Worm (Caenorhabditis elegans) whole organism, L1 larva: ENCODE results near the gene Y38E10A.1.

Experiments used
- C16A3.4 ChIP-seq: fragments of 150-350 bp; optimal IDR thresholded peaks from 2 replicates; lab custom pipeline; 2014; ENCODE audit warnings: missing biosample characterization, missing genetic modification characterization
- C34B4.2 ChIP-seq: sonication (generic microtip); optimal IDR thresholded peaks from 2 replicates; lab custom pipeline; 2017; ENCODE audit warnings: mild to moderate bottlenecking, missing genetic modification characterization, missing compliant biosample characterization
- ceh-63 ChIP-seq: fragments of 200-800 bp; sonication (Bioruptor generic); optimal IDR thresholded peaks from 2 replicates; lab custom pipeline; 2018; ENCODE audit warnings: mild to moderate bottlenecking, missing genetic modification characterization, missing compliant biosample characterization
- ceh-90 ChIP-seq: sonication (generic microtip); optimal IDR thresholded peaks from 2 replicates; lab custom pipeline; 2016; ENCODE audit warnings: missing genetic modification characterization, missing compliant biosample characterization
- ces-1 ChIP-seq: fragments of 150-350 bp; optimal IDR thresholded peaks from 2 replicates; lab custom pipeline; 2014; ENCODE audit warnings: missing biosample characterization, missing genetic modification reagents, missing genetic modification characterization
- dsc-1 ChIP-seq: sonication (generic microtip); optimal IDR thresholded peaks from 2 replicates; lab custom pipeline; 2016; ENCODE audit warnings: mild to moderate bottlenecking, missing genetic modification characterization, missing compliant biosample characterization
- egl-13 ChIP-seq: sonication (generic microtip); optimal IDR thresholded peaks from 2 replicates; lab custom pipeline; 2016; ENCODE audit warnings: missing genotype, missing genetic modification reagents, missing genetic modification characterization, missing compliant biosample characterization
- egl-27 ChIP-seq, 2 experiments: fragments of 150-350 bp in 1 of 2; sonication (generic microtip); optimal IDR thresholded peaks; 3 replicates each; lab custom pipeline; 2017 to 2018; ENCODE audit warnings: missing biosample characterization in 2 of 2, missing genetic modification characterization in 2 of 2, missing genetic modification reagents in 2 of 2
- elt-2 ChIP-seq: sonication (generic microtip); optimal IDR thresholded peaks from 2 replicates; lab custom pipeline; 2016; ENCODE audit warnings: missing genetic modification characterization, mild to moderate bottlenecking, inconsistent platforms, missing compliant biosample characterization, missing genetic modification reagents
- fkh-10 ChIP-seq: sonication (generic microtip); optimal IDR thresholded peaks from 2 replicates; lab custom pipeline; 2017; ENCODE audit warnings: missing biosample characterization, missing genetic modification reagents, missing genetic modification characterization
- grh-1 ChIP-seq: fragments of 200-800 bp; sonication (Bioruptor generic); IDR thresholded peaks from 2 replicates; pipeline ENCODE4 v1.3.6; 2022; ENCODE audit warnings: missing genetic modification reagents, missing genetic modification characterization, missing compliant biosample characterization
- hlh-17 ChIP-seq: fragments of 200-800 bp; sonication (Bioruptor generic); optimal IDR thresholded peaks from 2 replicates; lab custom pipeline; 2018; ENCODE audit warnings: missing genetic modification characterization, mild to moderate bottlenecking, missing compliant biosample characterization, moderate library complexity, borderline replicate concordance
- hlh-4 ChIP-seq: sonication (generic microtip); optimal IDR thresholded peaks from 2 replicates; lab custom pipeline; 2016; ENCODE audit warnings: mild to moderate bottlenecking, missing genetic modification characterization, missing compliant biosample characterization
- lin-14 ChIP-seq: fragments of 200-800 bp; sonication (Bioruptor generic); optimal IDR thresholded peaks from 2 replicates; lab custom pipeline; 2018; ENCODE audit warnings: mild to moderate bottlenecking, missing genetic modification characterization, moderate library complexity, missing compliant biosample characterization
- lin-35 ChIP-seq, 2 experiments: fragments of 150-350 bp; optimal IDR thresholded peaks; 2 replicates each; lab custom pipeline; 2014; ENCODE audit warnings: missing biosample characterization in 2 of 2, missing genetic modification characterization in 2 of 2, missing genetic modification reagents in 2 of 2
- lin-39 ChIP-seq: fragments of 150-350 bp; optimal IDR thresholded peaks from 2 replicates; lab custom pipeline; 2014; ENCODE audit warnings: missing biosample characterization, missing genetic modification reagents, missing genetic modification characterization
- lsy-2 ChIP-seq, 2 experiments: fragments of 150-350 bp; optimal IDR thresholded peaks; 2 replicates each; lab custom pipeline; 2014; ENCODE audit warnings: missing biosample characterization in 2 of 2, missing genetic modification characterization in 2 of 2
- mab-9 ChIP-seq: fragments of 200-800 bp; sonication (Bioruptor generic); IDR thresholded peaks from 2 replicates; pipeline ENCODE4 v1.3.6; 2022; ENCODE audit warnings: missing genetic modification reagents, missing genetic modification characterization, missing compliant biosample characterization
- mef-2 ChIP-seq: fragments of 150-350 bp; optimal IDR thresholded peaks from 2 replicates; lab custom pipeline; 2014; ENCODE audit warnings: missing biosample characterization, missing genetic modification characterization
- mep-1 ChIP-seq: fragments of 150-350 bp; optimal IDR thresholded peaks from 2 replicates; lab custom pipeline; 2014; ENCODE audit warnings: missing biosample characterization, missing genetic modification characterization
- nhr-11 ChIP-seq: fragments of 150-350 bp; optimal IDR thresholded peaks from 2 replicates; lab custom pipeline; 2014; ENCODE audit warnings: missing biosample characterization, missing genetic modification characterization
- nhr-12 ChIP-seq: sonication (generic microtip); optimal IDR thresholded peaks from 2 replicates; lab custom pipeline; 2017; ENCODE audit warnings: missing biosample characterization, missing genetic modification characterization
- nhr-19 ChIP-seq: fragments of 200-800 bp; sonication (Bioruptor generic); conservative IDR thresholded peaks from 2 replicates; pipeline ENCODE4 v1.3.6; 2022; ENCODE audit warnings: missing genetic modification characterization, missing compliant biosample characterization
- nhr-237 ChIP-seq: fragments of 150-350 bp; optimal IDR thresholded peaks from 2 replicates; lab custom pipeline; 2014; ENCODE audit warnings: missing biosample characterization, missing genetic modification characterization
- nhr-71 ChIP-seq: sonication (generic microtip); optimal IDR thresholded peaks from 2 replicates; lab custom pipeline; 2016; ENCODE audit warnings: mild to moderate bottlenecking, missing genetic modification characterization, moderate library complexity, missing compliant biosample characterization
- nhr-84 ChIP-seq: sonication (generic microtip); optimal IDR thresholded peaks from 2 replicates; lab custom pipeline; 2017; ENCODE audit warnings: missing biosample characterization, missing genetic modification characterization
- snpc-4 ChIP-seq: fragments of 150-350 bp; optimal IDR thresholded peaks from 2 replicates; lab custom pipeline; 2014; ENCODE audit warnings: missing biosample characterization, missing genetic modification characterization
- sox-4 ChIP-seq: sonication (generic microtip); optimal IDR thresholded peaks from 2 replicates; lab custom pipeline; 2016; ENCODE audit warnings: missing genetic modification characterization, missing compliant biosample characterization
- sptf-1 ChIP-seq: fragments of 150-350 bp; optimal IDR thresholded peaks from 2 replicates; lab custom pipeline; 2014; ENCODE audit warnings: missing biosample characterization, missing genetic modification characterization
- tbx-2 ChIP-seq: sonication (generic microtip); optimal IDR thresholded peaks from 2 replicates; lab custom pipeline; 2016; ENCODE audit warnings: missing genetic modification characterization, missing compliant biosample characterization
- tlp-1 ChIP-seq: fragments of 150-350 bp; optimal IDR thresholded peaks from 2 replicates; lab custom pipeline; 2014; ENCODE audit warnings: missing biosample characterization, missing genetic modification characterization
- unc-130 ChIP-seq: fragments of 150-350 bp; optimal IDR thresholded peaks from 2 replicates; lab custom pipeline; 2017; ENCODE audit warnings: missing biosample characterization, missing genetic modification characterization, inconsistent platforms
- unc-62 ChIP-seq: fragments of 150-350 bp; optimal IDR thresholded peaks from 2 replicates; lab custom pipeline; 2014; ENCODE audit warnings: missing biosample characterization, missing genetic modification reagents, missing genetic modification characterization
- unc-86 ChIP-seq: sonication (generic microtip); optimal IDR thresholded peaks from 2 replicates; lab custom pipeline; 2016; ENCODE audit warnings: missing genetic modification characterization, missing compliant biosample characterization

The Y38E10A.1 gene

ce11 chrII:12612218-12612617 lies 41.8 kb upstream of the Y38E10A.1 start, which contains the start of gene nspe-4:
nspe-4 (plus strand) TSS chrII:12612518.
- no peak for TF ChIP-seq nhr-11 (tag; lab: Kevin White, UChicago)
- no peak for TF ChIP-seq grh-1 (GFP tag; lab: Robert Waterston, UW)
- no peak for TF ChIP-seq unc-62
- no peak for TF ChIP-seq nhr-19 (GFP tag; lab: Robert Waterston, UW)
- no peak for TF ChIP-seq C34B4.2 (tag; lab: Kevin White, UChicago)
- no peak for TF ChIP-seq nhr-12 (tag; lab: Kevin White, UChicago)
- no peak for TF ChIP-seq lin-35 (GFP tag; optimal IDR thresholded peaks at IDR 0.05; lab: Kevin White, UChicago)
- TF ChIP-seq sox-4 (tag; lab: Kevin White, UChicago), result no peak
- TF ChIP-seq sptf-1 (tag; lab: Kevin White, UChicago), result no peak
- TF ChIP-seq elt-2 (tag; lab: Kevin White, UChicago), result no peak
- TF ChIP-seq unc-86, result no peak
- no peak for TF ChIP-seq lsy-2 (tag; optimal IDR thresholded peaks at IDR 0.05; lab: Kevin White, UChicago)
- no peak for TF ChIP-seq egl-13 (tag; lab: Kevin White, UChicago)
- no peak for TF ChIP-seq nhr-84 (tag; lab: Kevin White, UChicago)
- no peak for TF ChIP-seq egl-27 (tag; optimal IDR thresholded peaks at IDR 0.05; lab: Kevin White, UChicago)

- no peak for TF ChIP-seq ceh-63 (GFP tag; lab: Kevin White, UChicago)
- TF ChIP-seq lin-39, result no peak
- no peak for TF ChIP-seq lin-14 (GFP tag; lab: Kevin White, UChicago)
- TF ChIP-seq nhr-84 (tag; lab: Kevin White, UChicago), result no peak
- no peak for TF ChIP-seq snpc-4 (tag; lab: Kevin White, UChicago)
- TF ChIP-seq unc-62, result no peak
- TF ChIP-seq ces-1, result no peak
- no peak for TF ChIP-seq tbx-2
- TF ChIP-seq C16A3.4 (tag; lab: Kevin White, UChicago), result no peak
- no peak for TF ChIP-seq ceh-90 (tag; lab: Kevin White, UChicago)
- TF ChIP-seq hlh-17 (GFP tag; lab: Kevin White, UChicago), result no peak
Measured at ce11 chrII:12608653-12609052, 38.2 kb upstream of the Y38E10A.1 start, which contains the start of gene Y38E10A.9. Y38E10A.9 (plus strand) TSS chrII:12608953.

ce11 chrII:12606900-12607299 lies 36.5 kb upstream of the Y38E10A.1 start, which contains the start of gene Y38E10A.8:
Y38E10A.8 (plus strand) TSS chrII:12607200.
- TF ChIP-seq dsc-1 (tag; lab: Kevin White, UChicago) (peak; percentile 19), ceh-63 (GFP tag; lab: Kevin White, UChicago) (no peak)

- TF ChIP-seq fkh-10 (GFP tag; lab: Kevin White, UChicago) (no peak), hlh-4 (tag; lab: Kevin White, UChicago) (no peak), nhr-237 (tag; lab: Kevin White, UChicago) (no peak), nhr-71 (tag; lab: Kevin White, UChicago) (no peak), tbx-2 (no peak), nhr-12 (tag; lab: Kevin White, UChicago) (no peak), mep-1 (tag; lab: Kevin White, UChicago) (no peak), mab-9 (GFP tag; lab: Robert Waterston, UW) (no peak), mef-2 (tag; lab: Kevin White, UChicago) (no peak), nhr-11 (tag; lab: Kevin White, UChicago) (no peak), unc-86 (no peak), tlp-1 (tag; lab: Kevin White, UChicago) (no peak), unc-130 (tag; lab: Kevin White, UChicago) (no peak)
Measured at ce11 chrII:12606108-12606507, 35.7 kb upstream of the Y38E10A.1 start.
